Worm (Caenorhabditis elegans) whole organism, mixed stage, embryonic: Measurements from ENCODE around the gene C34B4.2.

Source experiments
- M03D4.4 ChIP-seq: sonication (generic microtip); optimal IDR thresholded peaks from 2 replicates; lab custom pipeline; 2017; ENCODE audit warnings: mild to moderate bottlenecking, missing genetic modification characterization, missing compliant biosample characterization
- bed-3 ChIP-seq: fragments of 200-800 bp; sonication (Bioruptor generic); optimal IDR thresholded peaks from 3 replicates; lab custom pipeline; 2018; ENCODE audit warnings: mild to moderate bottlenecking, missing genetic modification characterization, moderate library complexity, missing compliant biosample characterization
- blmp-1 ChIP-seq: fragments of 150-350 bp; optimal IDR thresholded peaks from 2 replicates; lab custom pipeline; 2014; ENCODE audit warnings: missing biosample characterization, missing genetic modification characterization
- ceh-39 ChIP-seq: fragments of 150-350 bp; optimal IDR thresholded peaks from 2 replicates; lab custom pipeline; 2014; ENCODE audit warnings: missing biosample characterization, missing genetic modification characterization
- ceh-43 ChIP-seq: fragments of 200-800 bp; sonication (Bioruptor generic); optimal IDR thresholded peaks from 2 replicates; lab custom pipeline; 2018; ENCODE audit warnings: mild to moderate bottlenecking, missing genetic modification characterization, moderate library complexity, missing compliant biosample characterization
- ceh-83 ChIP-seq: fragments of 200-800 bp; sonication (Bioruptor generic); optimal IDR thresholded peaks from 2 replicates; lab custom pipeline; 2018; ENCODE audit warnings: mild to moderate bottlenecking, missing genetic modification characterization, missing compliant biosample characterization
- ces-1 ChIP-seq: fragments of 150-350 bp; optimal IDR thresholded peaks from 2 replicates; lab custom pipeline; 2014; ENCODE audit warnings: missing biosample characterization, missing genetic modification reagents, missing genetic modification characterization
- cnd-1 ChIP-seq: fragments of 200-800 bp; sonication (Bioruptor generic); optimal IDR thresholded peaks from 2 replicates; lab custom pipeline; 2018; ENCODE audit warnings: mild to moderate bottlenecking, missing genetic modification characterization, missing compliant biosample characterization
- drap-1 ChIP-seq: fragments of 200-800 bp; sonication (Bioruptor generic); optimal IDR thresholded peaks from 3 replicates; lab custom pipeline; 2018; ENCODE audit warnings: mild to moderate bottlenecking, missing genetic modification characterization, missing compliant biosample characterization
- elt-1 ChIP-seq: sonication (generic microtip); optimal IDR thresholded peaks from 2 replicates; lab custom pipeline; 2017; ENCODE audit warnings: missing genetic modification characterization, mild to moderate bottlenecking, missing compliant biosample characterization, antibody characterized with exemption, moderate library complexity, borderline replicate concordance; ENCODE audit not compliant: insufficient read depth
- elt-3 ChIP-seq: fragments of 150-350 bp; optimal IDR thresholded peaks from 2 replicates; lab custom pipeline; 2014; ENCODE audit warnings: missing biosample characterization, missing genetic modification characterization
- flh-1 ChIP-seq: fragments of 200-800 bp; sonication (Bioruptor generic); optimal IDR thresholded peaks from 2 replicates; lab custom pipeline; 2018; ENCODE audit warnings: mild to moderate bottlenecking, missing genetic modification characterization, moderate library complexity, missing compliant biosample characterization
- ham-2 ChIP-seq: fragments of 200-800 bp; sonication (Bioruptor generic); optimal IDR thresholded peaks from 2 replicates; lab custom pipeline; 2018; ENCODE audit warnings: mild to moderate bottlenecking, missing genetic modification characterization, missing compliant biosample characterization
- hlh-1 ChIP-seq: fragments of 150-350 bp; optimal IDR thresholded peaks from 2 replicates; lab custom pipeline; 2014; ENCODE audit warnings: missing biosample characterization, missing genetic modification reagents, missing genetic modification characterization
- lin-13 ChIP-seq: fragments of 150-350 bp; optimal IDR thresholded peaks from 2 replicates; lab custom pipeline; 2014; ENCODE audit warnings: missing biosample characterization, missing genetic modification characterization
- lin-32 ChIP-seq: fragments of 200-800 bp; sonication (Bioruptor generic); optimal IDR thresholded peaks from 2 replicates; lab custom pipeline; 2018; ENCODE audit warnings: mild to moderate bottlenecking, missing genetic modification characterization, missing compliant biosample characterization
- lsy-2 ChIP-seq: fragments of 150-350 bp; optimal IDR thresholded peaks from 2 replicates; lab custom pipeline; 2014; ENCODE audit warnings: missing biosample characterization, missing genetic modification characterization
- mab-5 ChIP-seq: fragments of 150-350 bp; optimal IDR thresholded peaks from 2 replicates; lab custom pipeline; 2014; ENCODE audit warnings: missing biosample characterization, missing genetic modification characterization
- mep-1 ChIP-seq: fragments of 150-350 bp; optimal IDR thresholded peaks from 2 replicates; lab custom pipeline; 2017; ENCODE audit warnings: missing biosample characterization, missing genetic modification reagents, missing genetic modification characterization, inconsistent platforms
- mls-2 ChIP-seq: sonication (generic microtip); optimal IDR thresholded peaks from 2 replicates; lab custom pipeline; 2016; ENCODE audit warnings: mild to moderate bottlenecking, missing genetic modification characterization, moderate library complexity, missing compliant biosample characterization
- nhr-12 ChIP-seq: fragments of 150-350 bp; optimal IDR thresholded peaks from 2 replicates; lab custom pipeline; 2014; ENCODE audit warnings: missing biosample characterization, missing genetic modification characterization
- nhr-2 ChIP-seq: fragments of 150-350 bp; optimal IDR thresholded peaks from 2 replicates; lab custom pipeline; 2014; ENCODE audit warnings: missing biosample characterization, missing genetic modification characterization
- nhr-237 ChIP-seq: fragments of 150-350 bp; optimal IDR thresholded peaks from 2 replicates; lab custom pipeline; 2014; ENCODE audit warnings: missing biosample characterization, missing genetic modification characterization
- nhr-28 ChIP-seq: fragments of 150-350 bp; optimal IDR thresholded peaks from 2 replicates; lab custom pipeline; 2014; ENCODE audit warnings: missing biosample characterization, missing genetic modification characterization
- nhr-76 ChIP-seq: sonication (generic microtip); optimal IDR thresholded peaks from 2 replicates; lab custom pipeline; 2017; ENCODE audit warnings: missing biosample characterization, missing genetic modification characterization
- pha-4 ChIP-seq: fragments of 150-350 bp; optimal IDR thresholded peaks from 2 replicates; lab custom pipeline; 2018; ENCODE audit warnings: missing biosample characterization, missing genetic modification reagents, missing genetic modification characterization
- sem-2 ChIP-seq: fragments of 200-800 bp; sonication (Bioruptor generic); optimal IDR thresholded peaks from 2 replicates; lab custom pipeline; 2018; ENCODE audit warnings: mild to moderate bottlenecking, missing genetic modification characterization, missing compliant biosample characterization
- snpc-4 ChIP-seq: fragments of 150-350 bp; optimal IDR thresholded peaks from 2 replicates; lab custom pipeline; 2014; ENCODE audit warnings: missing biosample characterization, missing genetic modification characterization
- sptf-1 ChIP-seq: sonication (generic microtip); optimal IDR thresholded peaks from 2 replicates; lab custom pipeline; 2017; ENCODE audit warnings: mild to moderate bottlenecking, missing genetic modification characterization, moderate library complexity, missing compliant biosample characterization
- tbx-8 ChIP-seq: fragments of 200-800 bp; sonication (Bioruptor generic); optimal IDR thresholded peaks from 2 replicates; lab custom pipeline; 2018; ENCODE audit warnings: mild to moderate bottlenecking, missing genetic modification characterization, moderate library complexity, missing compliant biosample characterization
- unc-120 ChIP-seq: sonication (generic microtip); optimal IDR thresholded peaks from 2 replicates; lab custom pipeline; 2017; ENCODE audit warnings: missing genetic modification characterization, missing compliant biosample characterization; ENCODE audit not compliant: poor library complexity, severe bottlenecking
- unc-39 ChIP-seq: fragments of 150-350 bp; optimal IDR thresholded peaks from 2 replicates; lab custom pipeline; 2014; ENCODE audit warnings: missing biosample characterization, missing genetic modification characterization
- unc-62 ChIP-seq: fragments of 150-350 bp; optimal IDR thresholded peaks from 2 replicates; lab custom pipeline; 2014; ENCODE audit warnings: missing biosample characterization, missing genetic modification reagents, missing genetic modification characterization
- zip-8 ChIP-seq: fragments of 150-350 bp; optimal IDR thresholded peaks from 2 replicates; lab custom pipeline; 2014; ENCODE audit warnings: missing biosample characterization, missing genetic modification characterization
- ztf-11 ChIP-seq: fragments of 150-350 bp; optimal IDR thresholded peaks from 2 replicates; lab custom pipeline; 2014; ENCODE audit warnings: missing biosample characterization, missing genetic modification characterization

Gene C34B4.2

DNA sequence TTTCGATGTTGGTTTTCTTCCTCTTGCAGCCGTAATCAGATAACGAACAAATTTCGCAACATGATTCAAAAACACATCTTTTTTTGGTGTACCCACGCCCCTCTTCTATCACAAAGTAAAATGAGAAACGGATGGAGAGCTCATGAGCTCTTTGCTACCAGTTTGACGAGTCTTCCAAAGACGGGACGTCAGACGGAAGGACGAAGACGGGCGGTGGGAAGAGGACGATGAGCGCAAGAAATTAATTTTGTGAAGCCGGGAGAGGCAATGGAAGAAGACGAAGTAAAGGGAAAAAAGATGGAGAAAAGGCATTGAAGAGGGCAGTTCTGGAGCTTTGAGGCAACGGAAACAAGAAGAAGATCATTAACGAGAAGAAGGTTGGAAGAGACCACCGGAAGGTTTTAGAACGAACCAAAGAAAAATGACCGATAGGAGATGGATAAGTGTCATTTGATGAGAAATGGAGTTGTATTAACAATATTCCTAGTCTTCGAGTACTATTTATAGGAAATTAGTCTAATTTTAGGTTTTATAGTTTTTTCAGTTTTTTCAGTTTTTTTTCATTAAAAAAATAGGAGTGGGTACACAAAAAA lies 28.8 kb downstream of the C34B4.2 start:
- TF ChIP-seq ces-1 (GFP tag; lab: Kevin White, UChicago) (peak; percentile 68), flh-1 (GFP tag; lab: Kevin White, UChicago) (no peak)

DNA sequence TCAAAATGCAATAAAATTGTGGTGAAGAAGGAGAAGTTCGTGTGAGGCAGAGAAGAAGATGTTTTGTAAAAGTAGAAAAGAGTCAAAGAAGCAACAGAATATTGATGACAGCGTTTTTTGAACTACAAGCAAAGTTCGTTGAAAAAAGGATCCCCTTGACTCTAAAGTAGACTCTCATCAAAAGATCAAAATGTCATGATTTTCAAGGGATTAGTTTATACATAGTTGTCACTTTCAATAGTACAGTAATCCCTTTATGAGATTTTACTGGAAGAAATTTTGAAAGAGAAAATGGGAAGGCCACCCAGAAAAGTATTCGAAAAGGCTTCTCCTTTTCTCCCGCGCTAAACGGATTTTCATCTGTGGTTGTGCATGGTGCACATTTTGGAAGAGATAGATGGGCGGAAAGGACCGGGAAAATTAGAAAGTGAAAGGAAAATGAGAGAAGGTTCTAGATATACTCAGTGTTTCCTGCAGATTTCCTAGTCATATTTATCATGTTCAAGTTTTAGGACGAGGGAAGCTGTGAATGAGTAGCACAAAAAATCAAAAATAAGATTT lies 30.2 kb downstream of the C34B4.2 start:
- TF ChIP-seq sptf-1 (tag; lab: Kevin White, UChicago): no peak
- TF ChIP-seq nhr-76: no peak
- no peak for TF ChIP-seq bed-3 (GFP tag; lab: Kevin White, UChicago)
- peak; percentile 97 for TF ChIP-seq ces-1 (GFP tag; lab: Kevin White, UChicago)
- TF ChIP-seq ceh-43 (GFP tag; lab: Kevin White, UChicago): no peak
- TF ChIP-seq nhr-12 (tag; lab: Kevin White, UChicago): no peak
- TF ChIP-seq hlh-1: no peak
- no peak for TF ChIP-seq ham-2 (GFP tag; lab: Kevin White, UChicago)
- TF ChIP-seq, all 35 proteins: peak for 1

DNA sequence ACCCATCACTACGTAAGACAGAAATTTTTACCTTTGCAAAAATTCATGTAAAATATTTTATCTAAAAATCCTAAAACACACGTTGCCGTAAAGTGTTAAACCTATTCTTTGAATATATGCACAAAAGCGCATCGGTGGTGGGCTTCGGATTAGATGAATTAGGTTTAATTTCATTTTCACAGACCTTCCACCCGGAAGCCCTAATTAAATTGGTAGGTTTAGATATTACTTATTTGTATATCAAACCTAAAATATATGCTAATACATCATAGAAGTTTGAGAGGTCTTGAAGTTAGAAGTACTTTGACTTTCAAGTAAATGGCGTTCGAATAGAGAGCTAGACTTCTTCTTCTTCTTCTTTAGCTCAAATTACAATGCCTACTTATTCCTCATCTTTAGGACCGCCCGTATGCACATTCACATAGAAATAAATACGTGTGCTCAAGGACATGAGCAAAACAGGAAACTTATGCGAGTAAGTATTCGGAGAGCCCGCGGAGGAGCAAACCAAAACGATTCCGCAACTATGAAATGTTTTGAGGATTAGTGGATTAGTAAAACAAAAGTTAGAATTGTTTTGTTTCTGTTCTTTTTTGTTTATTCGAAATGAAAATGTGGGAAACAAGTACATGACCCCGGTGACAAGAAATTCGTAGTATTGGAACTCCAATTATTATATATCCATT lies 31.8 kb downstream of the C34B4.2 start:
- TF ChIP-seq mep-1 (tag; lab: Kevin White, UChicago): no peak
- peak; percentile 95 for TF ChIP-seq ces-1 (GFP tag; lab: Kevin White, UChicago)

DNA sequence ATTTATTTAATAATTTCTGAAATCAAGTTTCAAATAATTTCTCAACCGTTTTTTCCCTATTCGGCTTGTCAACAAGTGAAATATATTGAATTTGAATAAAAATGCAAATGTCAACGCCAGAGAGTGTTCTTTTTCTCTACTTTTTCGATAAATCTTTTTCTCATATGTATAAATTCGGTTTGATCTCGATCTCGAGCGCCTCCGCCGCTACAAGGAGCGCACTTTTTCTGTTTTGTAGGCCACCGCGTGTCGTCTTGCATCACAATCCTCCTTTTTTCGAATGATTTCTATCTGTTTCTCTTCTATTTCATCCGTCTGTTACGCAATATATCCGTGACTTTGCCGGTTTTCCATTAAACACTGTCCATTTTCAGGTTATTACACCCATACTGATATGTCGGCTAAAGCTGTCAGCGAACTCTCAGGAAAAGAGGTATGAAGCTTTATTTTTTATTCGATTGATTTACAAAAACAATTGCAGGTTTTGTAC lies 33.3 kb downstream of the C34B4.2 start, which contains the start of gene acly-2:
TSS of gene acly-2 (plus strand) at position 375 of the 490 bp plus-strand sequence.
- TF ChIP-seq zip-8 (tag; lab: Kevin White, UChicago) (peak; percentile 75), mls-2 (tag; lab: Kevin White, UChicago) (no peak), elt-1 (tag; lab: Kevin White, UChicago) (peak; percentile 25), cnd-1 (no peak), elt-3 (tag; lab: Kevin White, UChicago) (no peak), ceh-39 (tag; lab: Kevin White, UChicago) (no peak), ham-2 (GFP tag; lab: Kevin White, UChicago) (peak; percentile 33), flh-1 (GFP tag; lab: Kevin White, UChicago) (no peak), snpc-4 (tag; lab: Kevin White, UChicago) (no peak), bed-3 (GFP tag; lab: Kevin White, UChicago) (no peak), ceh-43 (GFP tag; lab: Kevin White, UChicago) (no peak), ceh-83 (GFP tag; lab: Kevin White, UChicago) (no peak)

DNA sequence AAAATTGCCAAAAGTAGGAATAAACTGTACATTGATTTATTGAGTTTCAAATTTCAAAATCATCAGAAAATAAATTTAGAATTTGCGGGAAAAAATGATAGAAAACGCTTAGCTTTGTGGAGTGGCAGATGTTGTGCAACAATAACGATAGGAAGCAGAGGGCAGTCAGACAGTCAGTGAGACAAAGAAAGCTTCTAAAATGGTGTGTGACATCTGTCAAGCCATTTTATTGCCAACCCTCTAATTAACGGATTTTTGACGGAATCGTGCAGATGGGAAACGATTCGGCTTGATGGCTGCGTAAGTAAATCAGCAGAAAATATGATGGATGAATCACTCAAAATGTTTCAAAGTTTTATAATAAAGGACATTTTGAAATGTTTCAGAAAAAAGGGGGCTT lies 37.2 kb downstream of the C34B4.2 start, which contains the start of gene max-1:
TSS of gene max-1 (minus strand) at position 124 of the 400 bp plus-strand sequence.
- TF ChIP-seq unc-62 (GFP tag; lab: Kevin White, UChicago) (peak; percentile 66), ztf-11 (tag; lab: Kevin White, UChicago) (no peak), nhr-76 (no peak), nhr-28 (tag; lab: Kevin White, UChicago) (no peak), drap-1 (GFP tag; lab: Kevin White, UChicago) (no peak), ces-1 (GFP tag; lab: Kevin White, UChicago) (peak; percentile 9), elt-3 (tag; lab: Kevin White, UChicago) (no peak), snpc-4 (tag; lab: Kevin White, UChicago) (no peak), hlh-1 (no peak), unc-39 (no peak), zip-8 (tag; lab: Kevin White, UChicago) (no peak), mls-2 (tag; lab: Kevin White, UChicago) (no peak), lsy-2 (tag; lab: Kevin White, UChicago) (no peak), nhr-2 (tag; lab: Kevin White, UChicago) (no peak), bed-3 (GFP tag; lab: Kevin White, UChicago) (no peak), sptf-1 (tag; lab: Kevin White, UChicago) (no peak), M03D4.4 (no peak), tbx-8 (GFP tag; lab: Kevin White, UChicago) (no peak), elt-1 (tag; lab: Kevin White, UChicago) (no peak), blmp-1 (tag; lab: Kevin White, UChicago) (no peak), pha-4 (tag; lab: Kevin White, UChicago) (no peak), lin-13 (tag; lab: Kevin White, UChicago) (no peak), mep-1 (tag; lab: Kevin White, UChicago) (no peak), cnd-1 (peak; percentile 73), unc-120 (tag; lab: Kevin White, UChicago) (no peak), ceh-39 (tag; lab: Kevin White, UChicago) (no peak), ceh-83 (GFP tag; lab: Kevin White, UChicago) (no peak), nhr-237 (tag; lab: Kevin White, UChicago) (no peak), flh-1 (GFP tag; lab: Kevin White, UChicago) (no peak), ceh-43 (GFP tag; lab: Kevin White, UChicago) (no peak), mab-5 (tag; lab: Kevin White, UChicago) (no peak), sem-2 (GFP tag; lab: Kevin White, UChicago) (no peak), lin-32 (GFP tag; lab: Kevin White, UChicago) (peak; percentile 91)
